Fruit fly (Drosophila melanogaster): ENCODE measurements around the gene Tpi.

The Tpi gene

dm6 chr3R:30151300-30152109 lies 17.1 kb upstream of the Tpi start, which contains the start of gene CG15529:
TSS of gene CG15529 (plus strand) at chr3R:30152059.
- peak; percentile 36 for TF ChIP-seq CG17801 (GFP tag; optimal IDR thresholded peaks at IDR 0.05; ENCODE audit: partially characterized antibody)

dm6 chr3R:30150602-30151001 lies 16.2 kb upstream of the Tpi start:
- no peak for TF ChIP-seq CG17801 (GFP tag; optimal IDR thresholded peaks at IDR 0.05; ENCODE audit: partially characterized antibody)

- no peak for TF ChIP-seq CG17801 (GFP tag; optimal IDR thresholded peaks at IDR 0.05; ENCODE audit: partially characterized antibody)
Measured at dm6 chr3R:30149506-30149905, 15.1 kb upstream of the Tpi start, which contains the start of gene AdoR. TSS of gene AdoR (minus strand) at chr3R:30149606.

dm6 chr3R:30132295-30132694 lies 2.1 kb downstream of the Tpi start, which contains the start of gene CG31029:
TSS of gene CG31029 (minus strand) at chr3R:30132395.
- no peak for TF ChIP-seq CG17801 (GFP tag; optimal IDR thresholded peaks at IDR 0.05; ENCODE audit: partially characterized antibody)

dm6 chr3R:30129019-30129418 lies 5.4 kb downstream of the Tpi start, which contains the start of gene Ppi1:
TSS of gene Ppi1 (minus strand) at chr3R:30129119.
- no peak for TF ChIP-seq CG17801 (GFP tag; optimal IDR thresholded peaks at IDR 0.05; ENCODE audit: partially characterized antibody)

dm6 chr3R:30124635-30125034 lies 9.8 kb downstream of the Tpi start, which contains the start of gene CG45073:
TSS of gene CG45073 (minus strand) at chr3R:30124735.
- no peak for TF ChIP-seq CG17801 (GFP tag; optimal IDR thresholded peaks at IDR 0.05; ENCODE audit: partially characterized antibody)

- TF ChIP-seq CG17801 (GFP tag; optimal IDR thresholded peaks at IDR 0.05; ENCODE audit: partially characterized antibody) = no peak
Measured at dm6 chr3R:30123163-30123562, 11.2 kb downstream of the Tpi start, which contains the start of gene CG45072. TSS of gene CG45072 (minus strand) at chr3R:30123263.

- TF ChIP-seq CG17801 (GFP tag; optimal IDR thresholded peaks at IDR 0.05; ENCODE audit: partially characterized antibody) = no peak
Measured at dm6 chr3R:30121731-30122130, 12.7 kb downstream of the Tpi start.

dm6 chr3R:30114286-30114803 lies 20.1 kb downstream of the Tpi start:
- TF ChIP-seq CG17801 (GFP tag; optimal IDR thresholded peaks at IDR 0.05; ENCODE audit: partially characterized antibody) = no peak

- no peak for TF ChIP-seq CG17801 (GFP tag; optimal IDR thresholded peaks at IDR 0.05; ENCODE audit: partially characterized antibody)
Measured at dm6 chr3R:30110959-30111358, 23.4 kb downstream of the Tpi start.

- no peak for TF ChIP-seq CG17801 (GFP tag; optimal IDR thresholded peaks at IDR 0.05; ENCODE audit: partially characterized antibody)
Measured at dm6 chr3R:30109380-30109779, 25.0 kb downstream of the Tpi start.

dm6 chr3R:30108639-30109038 lies 25.8 kb downstream of the Tpi start:
- TF ChIP-seq CG17801 (GFP tag; optimal IDR thresholded peaks at IDR 0.05; ENCODE audit: partially characterized antibody) = no peak

- TF ChIP-seq CG17801 (GFP tag; optimal IDR thresholded peaks at IDR 0.05; ENCODE audit: partially characterized antibody) = no peak
Measured at dm6 chr3R:30107718-30108117, 26.7 kb downstream of the Tpi start.

- TF ChIP-seq CG17801 (GFP tag; optimal IDR thresholded peaks at IDR 0.05; ENCODE audit: partially characterized antibody) = no peak
Measured at dm6 chr3R:30106562-30106961, 27.8 kb downstream of the Tpi start.

- no peak for TF ChIP-seq CG17801 (GFP tag; optimal IDR thresholded peaks at IDR 0.05; ENCODE audit: partially characterized antibody)
Measured at dm6 chr3R:30105808-30106207, 28.6 kb downstream of the Tpi start.

dm6 chr3R:30104912-30105510 lies 29.4 kb downstream of the Tpi start:
- no peak for TF ChIP-seq CG17801 (GFP tag; optimal IDR thresholded peaks at IDR 0.05; ENCODE audit: partially characterized antibody)

Data from ovary, adult (tissue).